Worm (Caenorhabditis elegans): ENCODE results near the gene nspg-9.

Gene nspg-9

DNA sequence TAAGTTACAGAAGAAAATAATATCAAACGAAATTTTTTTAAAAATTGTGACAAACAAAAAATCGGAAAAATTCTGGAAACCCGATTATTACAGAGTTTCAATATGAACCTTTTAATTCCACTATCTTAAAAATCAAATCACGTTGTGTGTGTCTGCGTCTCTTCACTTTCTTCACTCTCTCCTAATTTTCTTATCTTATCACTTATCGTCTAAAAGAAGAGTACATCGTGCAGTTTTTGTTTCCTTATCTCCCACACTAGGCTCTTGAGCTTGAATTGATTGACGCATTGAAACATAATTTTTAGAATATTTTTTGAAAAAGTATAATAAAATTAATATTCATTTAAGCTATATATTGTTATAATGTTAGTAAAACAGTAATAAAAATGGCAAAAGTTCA is 42.5 kb upstream of the nspg-9 start (continued):
- TF ChIP-seq lin-39 (tag; optimal IDR thresholded peaks at IDR 0.05) (no peak), nhr-12 (tag; optimal IDR thresholded peaks at IDR 0.05) (no peak), unc-39 (tag; optimal IDR thresholded peaks at IDR 0.05) (no peak), zag-1 (tag; optimal IDR thresholded peaks at IDR 0.05) (no peak), nhr-28 (tag; optimal IDR thresholded peaks at IDR 0.05) (no peak), nhr-67 (tag; optimal IDR thresholded peaks at IDR 0.05) (no peak), lsy-12 (tag; optimal IDR thresholded peaks at IDR 0.05) (no peak), eor-1 (tag; optimal IDR thresholded peaks at IDR 0.05) (no peak), unc-62 (GFP tag; optimal IDR thresholded peaks at IDR 0.05) (no peak), snpc-4 (tag; optimal IDR thresholded peaks at IDR 0.05) (no peak), egl-27 (tag; optimal IDR thresholded peaks at IDR 0.05) (no peak)

DNA sequence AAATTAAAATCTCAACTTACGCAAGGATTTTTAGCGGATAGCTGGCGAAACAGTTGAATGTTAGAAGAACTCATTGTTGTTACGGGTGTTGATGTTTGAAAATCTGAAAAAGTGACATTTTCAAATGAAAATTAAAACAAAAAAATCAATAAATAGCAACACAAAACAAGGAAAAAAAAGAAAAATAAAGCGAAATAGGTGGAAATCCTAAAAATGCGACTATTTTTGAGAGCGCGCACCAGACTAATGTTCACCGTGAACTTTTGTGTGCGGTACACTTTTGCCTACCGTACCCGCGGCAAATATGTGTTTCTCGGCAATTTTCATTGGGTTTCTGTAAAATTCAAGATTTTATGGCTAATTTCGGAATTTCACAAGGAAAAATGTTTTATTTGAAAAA is 39.6 kb upstream of the nspg-9 start, which contains the start of gene F55B11.6:
TSS of gene F55B11.6 (minus strand) at position 101 of the 400 bp plus-strand sequence.
- TF ChIP-seq nhr-25 (tag; optimal IDR thresholded peaks at IDR 0.05) (no peak), ceh-9 (tag; optimal IDR thresholded peaks at IDR 0.05) (no peak), ceh-82 (tag; optimal IDR thresholded peaks at IDR 0.05) (no peak), nfya-1 (tag; optimal IDR thresholded peaks at IDR 0.05; ENCODE audit: insufficient read depth) (no peak), nhr-76 (tag; optimal IDR thresholded peaks at IDR 0.05) (no peak), elt-2 (tag; optimal IDR thresholded peaks at IDR 0.05) (no peak), egl-5 (tag; optimal IDR thresholded peaks at IDR 0.05) (no peak), pqm-1 (tag; optimal IDR thresholded peaks at IDR 0.05) (no peak), egl-27 (tag; optimal IDR thresholded peaks at IDR 0.05) (no peak), ceh-16 (tag; optimal IDR thresholded peaks at IDR 0.05) (no peak), skn-1 (tag; optimal IDR thresholded peaks at IDR 0.05) (no peak), zag-1 (tag; optimal IDR thresholded peaks at IDR 0.05) (no peak), daf-12 (tag; optimal IDR thresholded peaks at IDR 0.05) (no peak), pha-4 (tag; optimal IDR thresholded peaks at IDR 0.05) (no peak), fkh-2 (tag; optimal IDR thresholded peaks at IDR 0.05) (no peak)

DNA sequence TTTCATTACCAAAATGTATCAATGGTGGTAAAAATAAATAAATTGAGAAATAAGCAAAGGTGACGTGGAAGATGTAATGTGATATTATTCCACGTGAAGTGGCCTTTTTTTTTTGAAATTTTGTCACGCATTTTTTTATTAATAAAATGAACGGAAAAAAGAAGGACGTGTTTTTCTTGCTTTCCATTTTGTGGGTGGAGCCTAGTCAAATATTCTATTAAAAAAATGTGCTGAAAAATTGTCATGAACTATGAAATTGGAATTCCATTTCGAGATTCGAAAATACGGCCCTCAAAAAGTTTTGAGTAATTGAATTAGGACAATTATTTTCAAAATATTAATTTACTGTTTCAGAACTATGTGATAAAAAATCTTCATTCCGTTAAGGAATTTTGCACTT is 34.8 kb upstream of the nspg-9 start, which contains the start of gene F55B11.7:
TSS of gene F55B11.7 (minus strand) at position 101 of the 400 bp plus-strand sequence.
- no peak for TF ChIP-seq fkh-10 (GFP tag; optimal IDR thresholded peaks at IDR 0.05)
- TF ChIP-seq lin-15B (tag; optimal IDR thresholded peaks at IDR 0.05) = no peak
- TF ChIP-seq nhr-12 (tag; optimal IDR thresholded peaks at IDR 0.05) = no peak
- no peak for TF ChIP-seq nhr-28 (tag; optimal IDR thresholded peaks at IDR 0.05)
- TF ChIP-seq sea-2 (GFP tag; optimal IDR thresholded peaks at IDR 0.05) = no peak
- no peak for TF ChIP-seq skn-1 (tag; optimal IDR thresholded peaks at IDR 0.05)
- no peak for TF ChIP-seq lsy-12 (tag; optimal IDR thresholded peaks at IDR 0.05)
- no peak for TF ChIP-seq ZK546.5 (tag; optimal IDR thresholded peaks at IDR 0.05)
- no peak for TF ChIP-seq hmg-11 (tag; optimal IDR thresholded peaks at IDR 0.05)
- TF ChIP-seq unc-39 (tag; optimal IDR thresholded peaks at IDR 0.05) = no peak
- TF ChIP-seq jun-1 (tag; optimal IDR thresholded peaks at IDR 0.05) = no peak
- TF ChIP-seq lin-39 (tag; optimal IDR thresholded peaks at IDR 0.05) = no peak
- no peak for TF ChIP-seq fos-1 (tag; optimal IDR thresholded peaks at IDR 0.05)
- no peak for TF ChIP-seq ama-1 (optimal IDR thresholded peaks at IDR 0.05)

DNA sequence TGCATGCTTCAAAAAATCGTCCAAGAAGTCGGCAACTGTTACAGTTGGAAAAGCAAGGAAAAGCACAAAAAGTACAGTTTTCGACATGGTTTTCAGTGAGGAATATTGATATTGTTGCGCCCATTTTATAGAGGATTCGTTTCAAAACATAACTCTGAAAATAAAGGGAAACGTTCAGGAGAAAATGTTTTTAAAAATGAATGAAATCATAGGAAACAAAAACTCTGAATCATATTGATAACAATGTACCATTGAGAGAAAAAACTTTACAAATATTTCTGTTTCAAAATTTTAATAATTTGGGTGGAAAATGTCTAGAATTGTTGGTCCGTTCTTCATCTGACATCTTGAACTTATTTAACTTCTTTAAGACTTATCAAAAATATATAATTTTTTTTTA is 33.5 kb upstream of the nspg-9 start, which contains the start of gene F55B11.2:
TSS of gene F55B11.2 (minus strand) at position 101 of the 400 bp plus-strand sequence.
- TF ChIP-seq nhr-11 (tag; optimal IDR thresholded peaks at IDR 0.05) (no peak), lsy-12 (tag; optimal IDR thresholded peaks at IDR 0.05) (no peak), mdl-1 (tag; optimal IDR thresholded peaks at IDR 0.05) (no peak), nhr-43 (tag; optimal IDR thresholded peaks at IDR 0.05; ENCODE audit: poor library complexity, severe bottlenecking) (no peak), jun-1 (tag; optimal IDR thresholded peaks at IDR 0.05) (no peak), aly-2 (tag; optimal IDR thresholded peaks at IDR 0.05) (no peak), nfya-1 (tag; optimal IDR thresholded peaks at IDR 0.05; ENCODE audit: insufficient read depth) (no peak), ceh-82 (tag; optimal IDR thresholded peaks at IDR 0.05) (no peak), pqm-1 (tag; optimal IDR thresholded peaks at IDR 0.05) (no peak), nhr-12 (tag; optimal IDR thresholded peaks at IDR 0.05) (no peak), ZK546.5 (tag; optimal IDR thresholded peaks at IDR 0.05) (no peak)

DNA sequence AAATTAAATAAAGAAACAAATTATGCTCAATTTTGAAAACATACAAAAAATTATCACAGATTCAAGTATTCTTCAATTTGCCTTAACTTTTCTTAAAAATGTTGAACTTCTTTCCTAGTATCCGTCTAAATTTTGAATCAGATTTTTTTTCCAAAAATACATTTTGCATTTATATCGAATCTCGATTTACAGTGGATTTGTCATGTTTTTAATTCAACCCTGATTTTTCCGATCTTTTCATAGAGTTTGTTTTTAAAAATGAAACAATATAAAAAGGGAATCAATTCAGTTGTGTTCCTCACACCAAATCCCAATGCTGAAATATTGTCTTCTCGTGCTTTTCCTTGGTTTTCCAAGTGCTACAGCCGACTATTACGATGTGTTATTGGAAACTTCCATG is 32.3 kb upstream of the nspg-9 start, which contains the start of gene F55B11.3:
TSS of gene F55B11.3 (plus strand) at position 301 of the 400 bp plus-strand sequence.
- no peak for TF ChIP-seq egl-27 (tag; optimal IDR thresholded peaks at IDR 0.05)
- TF ChIP-seq ztf-11 (tag; optimal IDR thresholded peaks at IDR 0.05) = no peak
- TF ChIP-seq ZK546.5 (tag; optimal IDR thresholded peaks at IDR 0.05) = no peak
- no peak for TF ChIP-seq ama-1 (optimal IDR thresholded peaks at IDR 0.05)
- no peak for TF ChIP-seq ceh-28 (tag; optimal IDR thresholded peaks at IDR 0.05)
- no peak for TF ChIP-seq nhr-25 (tag; optimal IDR thresholded peaks at IDR 0.05)
- no peak for TF ChIP-seq daf-12 (tag; optimal IDR thresholded peaks at IDR 0.05)
- no peak for TF ChIP-seq pha-4 (tag; optimal IDR thresholded peaks at IDR 0.05)

Data from whole organism, L3 larva.